Worm (Caenorhabditis elegans): Measurements from ENCODE around the gene K07E3.4.

K07E3.4 gene

DNA sequence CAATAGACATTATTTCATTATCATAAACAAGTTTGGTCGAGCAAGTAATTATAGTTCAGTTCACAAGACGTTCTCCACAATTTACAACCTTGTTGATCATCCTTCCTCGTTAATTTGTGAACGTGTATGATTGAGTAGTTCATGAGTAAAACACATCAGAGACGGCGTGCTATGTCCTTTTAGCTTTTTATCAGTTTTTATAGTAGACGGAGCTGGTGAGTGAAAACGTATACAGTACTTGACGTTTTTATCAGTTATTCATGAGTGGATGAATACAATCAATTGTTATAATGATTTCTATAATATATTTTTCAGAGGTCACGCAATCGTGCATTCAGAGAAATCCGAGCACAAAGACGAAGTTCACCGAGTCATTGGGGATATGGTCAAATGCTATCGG, 4.9 kb downstream of the K07E3.4 start:
- TF ChIP-seq ztf-29 (GFP tag; IDR thresholded peaks at IDR 0.05) (no peak), T22C8.4 (GFP tag; IDR thresholded peaks at IDR 0.05) (no peak), ref-1 (GFP tag; conservative IDR thresholded peaks at IDR 0.05) (no peak), med-1 (GFP tag; optimal IDR thresholded peaks at IDR 0.05; ENCODE audit: insufficient read depth) (no peak), ztf-23 (GFP tag; IDR thresholded peaks at IDR 0.05) (no peak), flt-1 (GFP tag; IDR thresholded peaks at IDR 0.05) (no peak)

- no peak for TF ChIP-seq klf-2 (GFP tag; conservative IDR thresholded peaks at IDR 0.05)
- no peak for TF ChIP-seq med-1 (GFP tag; optimal IDR thresholded peaks at IDR 0.05; ENCODE audit: insufficient read depth)
- no peak for TF ChIP-seq tab-1 (GFP tag; IDR thresholded peaks at IDR 0.05)
Observed at ce11 chrX:8078374-8078773, 5.4 kb downstream of the K07E3.4 start.

DNA sequence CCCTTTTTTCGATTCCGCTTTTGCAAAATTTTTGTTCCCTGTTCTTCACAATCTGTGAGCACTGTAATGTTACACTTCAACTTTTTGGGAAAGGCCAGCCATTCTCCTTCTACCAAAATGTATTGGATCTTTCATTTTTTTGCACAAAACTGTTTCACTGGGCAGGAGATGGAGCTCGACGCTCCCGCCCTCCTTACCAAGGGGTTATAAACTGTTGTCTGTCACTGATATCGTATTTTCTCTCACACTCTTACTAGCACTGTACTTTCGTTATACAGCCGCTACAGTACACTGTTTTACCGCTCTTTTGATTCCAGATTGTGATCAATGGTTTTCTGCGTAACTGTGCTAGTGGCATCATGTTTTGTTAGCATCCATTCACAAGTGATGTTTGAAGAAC, 6.1 kb downstream of the K07E3.4 start, which contains the start of gene C46F2.1:
TSS of gene C46F2.1 (plus strand) at position 301 of the 400 bp plus-strand sequence.
- TF ChIP-seq tab-1 (GFP tag; IDR thresholded peaks at IDR 0.05) (no peak), cog-1 (tag; optimal IDR thresholded peaks at IDR 0.05) (no peak), klf-2 (GFP tag; conservative IDR thresholded peaks at IDR 0.05) (no peak), ztf-23 (GFP tag; IDR thresholded peaks at IDR 0.05) (no peak)

- TF ChIP-seq flt-1 (GFP tag; IDR thresholded peaks at IDR 0.05) (no peak), klf-2 (GFP tag; conservative IDR thresholded peaks at IDR 0.05) (no peak), ref-1 (GFP tag; conservative IDR thresholded peaks at IDR 0.05) (no peak), med-1 (GFP tag; optimal IDR thresholded peaks at IDR 0.05; ENCODE audit: insufficient read depth) (no peak), cog-1 (tag; optimal IDR thresholded peaks at IDR 0.05) (no peak), ztf-23 (GFP tag; IDR thresholded peaks at IDR 0.05) (no peak), tab-1 (GFP tag; IDR thresholded peaks at IDR 0.05) (no peak), ztf-29 (GFP tag; IDR thresholded peaks at IDR 0.05) (no peak), T22C8.4 (GFP tag; IDR thresholded peaks at IDR 0.05) (no peak)
Observed at ce11 chrX:8074527-8074926, 9.3 kb downstream of the K07E3.4 start.

DNA sequence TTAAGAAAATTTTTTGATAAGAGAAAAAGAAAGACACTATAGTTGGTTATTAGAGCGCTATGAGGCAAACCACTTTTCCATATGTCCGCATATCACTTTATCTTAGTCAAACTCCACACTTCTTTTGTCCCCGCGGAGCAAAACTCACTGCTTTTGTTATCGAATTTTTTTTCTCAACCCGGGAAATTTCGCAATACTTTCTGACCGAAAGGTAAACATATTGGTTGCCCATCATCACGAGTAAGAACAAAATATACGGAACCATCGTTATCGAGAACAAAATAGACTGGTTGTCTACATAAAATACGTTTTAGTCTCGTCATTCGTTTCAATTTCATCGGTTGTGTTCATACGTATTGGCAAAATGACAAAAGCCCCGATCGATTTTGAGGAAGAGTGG, 14.5 kb downstream of the K07E3.4 start, which contains the start of gene C18A11.1:
TSS of gene C18A11.1 (plus strand) at position 36 of the 400 bp plus-strand sequence.
- TF ChIP-seq tab-1 (GFP tag; IDR thresholded peaks at IDR 0.05) (no peak), ztf-23 (GFP tag; IDR thresholded peaks at IDR 0.05) (no peak), med-1 (GFP tag; optimal IDR thresholded peaks at IDR 0.05; ENCODE audit: insufficient read depth) (no peak), ref-1 (GFP tag; conservative IDR thresholded peaks at IDR 0.05) (no peak), klf-2 (GFP tag; conservative IDR thresholded peaks at IDR 0.05) (no peak), ztf-29 (GFP tag; IDR thresholded peaks at IDR 0.05) (no peak), cog-1 (tag; optimal IDR thresholded peaks at IDR 0.05) (no peak), T22C8.4 (GFP tag; IDR thresholded peaks at IDR 0.05) (no peak), flt-1 (GFP tag; IDR thresholded peaks at IDR 0.05) (no peak)

DNA sequence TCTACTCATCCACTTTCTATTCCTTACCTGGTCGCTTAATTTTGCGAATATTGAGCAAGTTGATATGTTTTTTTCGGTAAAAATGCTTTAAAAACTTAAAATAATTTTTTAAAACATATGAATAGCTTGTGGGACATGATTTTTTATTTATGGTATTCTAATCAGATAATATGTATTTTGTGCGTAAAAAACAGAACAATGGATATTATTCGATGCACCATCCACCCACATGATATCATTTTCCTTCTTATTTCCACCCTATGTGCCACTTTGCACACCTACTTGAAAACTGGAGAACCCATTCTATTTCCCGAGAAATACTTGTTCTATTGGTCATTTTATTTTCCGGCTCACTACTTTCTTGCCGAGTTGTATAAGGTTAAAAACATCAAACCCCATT, 16.6 kb downstream of the K07E3.4 start, which contains the start of gene C18A11.2:
TSS of gene C18A11.2 (plus strand) at position 301 of the 400 bp plus-strand sequence.
- no peak for TF ChIP-seq cog-1 (tag; optimal IDR thresholded peaks at IDR 0.05)
- TF ChIP-seq klf-2 (GFP tag; conservative IDR thresholded peaks at IDR 0.05), result no peak
- TF ChIP-seq flt-1 (GFP tag; IDR thresholded peaks at IDR 0.05), result no peak

DNA sequence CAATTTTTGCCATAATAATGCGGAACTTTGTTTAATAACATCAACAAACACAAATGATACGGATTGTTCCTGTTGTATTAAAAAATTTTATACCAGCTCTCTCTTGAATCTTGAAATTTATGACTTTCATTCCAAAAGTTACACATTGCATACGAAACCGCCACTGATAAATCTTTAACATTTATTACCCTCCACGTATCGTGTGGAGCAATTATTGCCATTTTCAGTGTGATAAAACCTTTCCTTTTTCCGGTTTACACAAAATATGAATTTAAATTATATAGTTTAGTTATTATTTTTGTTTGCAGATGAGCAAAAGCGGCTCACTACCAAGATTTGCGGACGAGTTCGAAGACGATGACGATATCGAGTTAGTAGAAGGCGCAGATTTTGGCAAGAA, 23.0 kb downstream of the K07E3.4 start, which contains the start of gene C18A11.3:
TSS of gene C18A11.3 (plus strand) at position 301 of the 400 bp plus-strand sequence.
- TF ChIP-seq ztf-23 (GFP tag; IDR thresholded peaks at IDR 0.05), result no peak
- TF ChIP-seq klf-2 (GFP tag; conservative IDR thresholded peaks at IDR 0.05), result no peak
- TF ChIP-seq flt-1 (GFP tag; IDR thresholded peaks at IDR 0.05), result no peak
- no peak for TF ChIP-seq T22C8.4 (GFP tag; IDR thresholded peaks at IDR 0.05)
- TF ChIP-seq cog-1 (tag; optimal IDR thresholded peaks at IDR 0.05), result no peak
- no peak for TF ChIP-seq ref-1 (GFP tag; conservative IDR thresholded peaks at IDR 0.05)
- TF ChIP-seq med-1 (GFP tag; optimal IDR thresholded peaks at IDR 0.05; ENCODE audit: insufficient read depth), result no peak

ce11 chrX:8059999-8060398, 23.8 kb downstream of the K07E3.4 start:
- no peak for TF ChIP-seq tab-1 (GFP tag; IDR thresholded peaks at IDR 0.05)
- no peak for TF ChIP-seq klf-2 (GFP tag; conservative IDR thresholded peaks at IDR 0.05)
- no peak for TF ChIP-seq med-1 (GFP tag; optimal IDR thresholded peaks at IDR 0.05; ENCODE audit: insufficient read depth)
- TF ChIP-seq ztf-23 (GFP tag; IDR thresholded peaks at IDR 0.05), result no peak
- no peak for TF ChIP-seq ztf-29 (GFP tag; IDR thresholded peaks at IDR 0.05)

- no peak for TF ChIP-seq ztf-29 (GFP tag; IDR thresholded peaks at IDR 0.05)
- TF ChIP-seq tab-1 (GFP tag; IDR thresholded peaks at IDR 0.05), result no peak
- no peak for TF ChIP-seq klf-2 (GFP tag; conservative IDR thresholded peaks at IDR 0.05)
- TF ChIP-seq flt-1 (GFP tag; IDR thresholded peaks at IDR 0.05), result no peak
- no peak for TF ChIP-seq T22C8.4 (GFP tag; IDR thresholded peaks at IDR 0.05)
- no peak for TF ChIP-seq cog-1 (tag; optimal IDR thresholded peaks at IDR 0.05)
- no peak for TF ChIP-seq ztf-23 (GFP tag; IDR thresholded peaks at IDR 0.05)
- TF ChIP-seq med-1 (GFP tag; optimal IDR thresholded peaks at IDR 0.05; ENCODE audit: insufficient read depth), result no peak
- TF ChIP-seq ref-1 (GFP tag; conservative IDR thresholded peaks at IDR 0.05), result no peak
Observed at ce11 chrX:8057791-8058270, 26.0 kb downstream of the K07E3.4 start, which contains the start of gene dim-1. TSS of gene dim-1 (minus strand) at chrX:8058220.

DNA sequence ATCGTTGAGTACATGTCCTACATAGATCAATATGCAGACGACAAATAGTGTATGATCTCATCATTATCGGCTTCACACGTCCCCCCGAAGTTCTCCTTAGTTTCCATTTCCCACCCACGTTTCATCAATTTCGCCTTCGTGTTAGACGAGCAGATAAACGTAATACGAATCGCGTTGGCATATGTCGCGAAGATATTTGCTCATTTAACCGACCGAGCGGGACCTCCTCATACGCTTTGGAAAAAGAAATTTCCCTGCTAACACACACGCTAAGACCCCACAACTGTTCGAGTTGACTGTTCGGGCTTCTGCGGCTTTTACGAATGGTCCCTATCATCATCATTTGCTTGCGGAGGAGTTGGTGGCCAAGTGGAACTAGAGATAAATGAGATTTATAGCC, 29.3 kb downstream of the K07E3.4 start:
- TF ChIP-seq klf-2 (GFP tag; conservative IDR thresholded peaks at IDR 0.05), result no peak
- TF ChIP-seq tab-1 (GFP tag; IDR thresholded peaks at IDR 0.05), result no peak

DNA sequence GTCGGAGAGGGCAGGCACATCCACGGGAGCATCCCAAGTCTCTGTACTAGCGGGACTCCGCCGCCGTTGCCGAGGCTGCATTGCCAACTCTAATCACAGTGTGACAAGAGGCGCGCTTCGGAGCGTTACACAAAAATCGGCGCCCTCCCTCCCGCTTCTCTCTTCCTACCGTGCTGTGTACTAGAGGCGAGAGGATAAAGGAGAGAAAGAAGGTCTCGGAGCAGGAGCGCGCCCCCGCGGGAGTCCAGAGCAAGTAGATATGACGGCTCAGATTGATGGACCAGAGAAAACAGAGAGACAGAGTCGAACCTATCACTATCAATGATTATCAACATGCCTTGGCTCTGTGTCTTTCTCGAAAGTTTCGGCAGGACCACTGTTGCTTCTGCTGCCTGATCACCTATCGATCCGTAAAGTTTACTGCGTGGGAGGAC, 30.8 kb downstream of the K07E3.4 start:
- TF ChIP-seq flt-1 (GFP tag; IDR thresholded peaks at IDR 0.05), result no peak
- TF ChIP-seq tab-1 (GFP tag; IDR thresholded peaks at IDR 0.05), result no peak
- TF ChIP-seq cog-1 (tag; optimal IDR thresholded peaks at IDR 0.05), result no peak
- TF ChIP-seq med-1 (GFP tag; optimal IDR thresholded peaks at IDR 0.05; ENCODE audit: insufficient read depth), result no peak
- no peak for TF ChIP-seq ztf-29 (GFP tag; IDR thresholded peaks at IDR 0.05)
